Worm (Caenorhabditis elegans): ENCODE data around the gene srw-130.

The srw-130 gene

DNA sequence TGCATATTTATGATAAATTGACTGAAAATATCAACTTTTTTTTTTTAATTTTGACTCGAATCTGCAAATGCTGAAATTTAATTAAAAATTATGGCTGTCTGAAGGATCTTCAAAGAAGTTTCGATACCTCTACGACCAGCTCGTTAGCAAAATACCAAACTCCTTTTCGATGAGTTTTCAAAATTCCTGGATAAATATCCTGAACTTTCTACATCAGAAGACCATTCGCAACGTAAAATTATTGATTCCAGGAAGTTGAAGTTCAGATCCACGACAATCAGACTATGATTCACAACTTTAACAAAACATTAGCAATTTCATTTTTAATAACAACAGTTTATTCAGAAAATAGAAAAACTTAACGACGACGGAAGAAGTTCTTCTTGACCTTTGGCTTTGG, 36.3 kb upstream of the srw-130 start (continued):
- TF ChIP-seq nhr-25 (tag; optimal IDR thresholded peaks at IDR 0.05; ENCODE audit: borderline replicate concordance, insufficient read depth): no peak
- no peak for TF ChIP-seq ceh-62 (tag; optimal IDR thresholded peaks at IDR 0.05)
- no peak for TF ChIP-seq ceh-32 (tag; optimal IDR thresholded peaks at IDR 0.05; ENCODE audit: poor library complexity)
- TF ChIP-seq zip-2 (tag; optimal IDR thresholded peaks at IDR 0.05): no peak
- TF ChIP-seq F49E8.2 (tag; optimal IDR thresholded peaks at IDR 0.05; ENCODE audit: borderline replicate concordance): peak; percentile 88
- no peak for TF ChIP-seq lin-1 (GFP tag; IDR thresholded peaks at IDR 0.05)
- no peak for TF ChIP-seq mdl-1 (tag; optimal IDR thresholded peaks at IDR 0.05)
- no peak for TF ChIP-seq nhr-111 (GFP tag; optimal IDR thresholded peaks at IDR 0.05)
- TF ChIP-seq Y75B8A.6 (GFP tag; IDR thresholded peaks at IDR 0.05): no peak
- TF ChIP-seq lin-38 (GFP tag; IDR thresholded peaks at IDR 0.05): peak; percentile 57
- TF ChIP-seq unc-130 (GFP tag; optimal IDR thresholded peaks at IDR 0.05): peak; percentile 54
- no peak for TF ChIP-seq dve-1 (tag; optimal IDR thresholded peaks at IDR 0.05; ENCODE audit: insufficient read depth)
- no peak for TF ChIP-seq nhr-48 (tag; optimal IDR thresholded peaks at IDR 0.05)
- TF ChIP-seq attf-4 (tag; optimal IDR thresholded peaks at IDR 0.05): no peak
- no peak for TF ChIP-seq unc-62 (GFP tag; optimal IDR thresholded peaks at IDR 0.05 in 1 of 2)
- no peak for TF ChIP-seq unc-62 (tag; optimal IDR thresholded peaks at IDR 0.05)
- no peak for TF ChIP-seq fos-1 (tag; optimal IDR thresholded peaks at IDR 0.05)
- no peak for TF ChIP-seq nhr-11 (tag; optimal IDR thresholded peaks at IDR 0.05)
- TF ChIP-seq lin-15B (tag; optimal IDR thresholded peaks at IDR 0.05): no peak
- no peak for TF ChIP-seq lir-3 (tag; optimal IDR thresholded peaks at IDR 0.05)
- TF ChIP-seq F26F4.8 (GFP tag; conservative IDR thresholded peaks at IDR 0.05): no peak
- no peak for TF ChIP-seq skn-1 (tag; optimal IDR thresholded peaks at IDR 0.05)
- TF ChIP-seq mep-1 (tag; optimal IDR thresholded peaks at IDR 0.05): no peak
- no peak for TF ChIP-seq zag-1 (tag; optimal IDR thresholded peaks at IDR 0.05)
- TF ChIP-seq dmd-6 (GFP tag; IDR thresholded peaks at IDR 0.05): no peak
- no peak for TF ChIP-seq ceh-44 (GFP tag; IDR thresholded peaks at IDR 0.05)
- TF ChIP-seq hlh-30 (tag; optimal IDR thresholded peaks at IDR 0.05; ENCODE audit: insufficient read depth): no peak
- TF ChIP-seq nhr-77 (tag; optimal IDR thresholded peaks at IDR 0.05): no peak
- TF ChIP-seq D1046.2 (GFP tag; IDR thresholded peaks at IDR 0.05): no peak
- TF ChIP-seq nhr-42 (GFP tag; IDR thresholded peaks at IDR 0.05): no peak
- peak; percentile 87 for TF ChIP-seq ama-1 (optimal IDR thresholded peaks at IDR 0.05)
- TF ChIP-seq unc-39 (tag; optimal IDR thresholded peaks at IDR 0.05): no peak
- TF ChIP-seq arid-1 (GFP tag; conservative IDR thresholded peaks at IDR 0.05): peak; percentile 51; the same call in 1 of the 2 replicates
- no peak for TF ChIP-seq lin-29 (GFP tag; IDR thresholded peaks at IDR 0.05)
- no peak; the same call in 1 of the 2 replicates for TF ChIP-seq pha-4 (GFP tag; IDR thresholded peaks at IDR 0.05)
- TF ChIP-seq pha-4 (tag; optimal IDR thresholded peaks at IDR 0.05): no peak
- TF ChIP-seq nhr-28 (tag; optimal IDR thresholded peaks at IDR 0.05): no peak
- TF ChIP-seq vab-7 (GFP tag; IDR thresholded peaks at IDR 0.05): 0 out of 2 replicates have a peak, but pooled peaks have one; percentile 14
- no peak for TF ChIP-seq daf-19 (GFP tag; conservative IDR thresholded peaks at IDR 0.05)
- no peak for TF ChIP-seq gei-8 (GFP tag; optimal IDR thresholded peaks at IDR 0.05)
- TF ChIP-seq madf-9 (GFP tag; conservative IDR thresholded peaks at IDR 0.05): no peak
- no peak for TF ChIP-seq php-3 (GFP tag; IDR thresholded peaks at IDR 0.05)
- no peak for TF ChIP-seq R02D3.7 (tag; optimal IDR thresholded peaks at IDR 0.05)
- TF ChIP-seq F10B5.3 (tag; optimal IDR thresholded peaks at IDR 0.05): no peak
- TF ChIP-seq nhr-102 (tag; optimal IDR thresholded peaks at IDR 0.05): peak; percentile 22
- TF ChIP-seq mxl-3 (GFP tag; optimal IDR thresholded peaks at IDR 0.05): no peak
- no peak for TF ChIP-seq F44E2.7 (GFP tag; IDR thresholded peaks at IDR 0.05)
- no peak for TF ChIP-seq duxl-1 (tag; optimal IDR thresholded peaks at IDR 0.05; ENCODE audit: poor library complexity)
- TF ChIP-seq tra-1 (GFP tag; IDR thresholded peaks at IDR 0.05): no peak
- no peak for TF ChIP-seq lin-13 (GFP tag; optimal IDR thresholded peaks at IDR 0.05)
- no peak for TF ChIP-seq madf-5 (GFP tag; IDR thresholded peaks at IDR 0.05)
- TF ChIP-seq snpc-4 (tag; optimal IDR thresholded peaks at IDR 0.05): no peak
- TF ChIP-seq T26A8.4 (GFP tag; IDR thresholded peaks at IDR 0.05): no peak

Measured in whole organism, L4 larva.